Fruit fly (Drosophila melanogaster) whole organism, embryonic: ENCODE results near the gene CG34028.

ENCODE experiments used
- CG10267 ChIP-seq: fragments of 200-800 bp; sonication (Bioruptor generic); optimal IDR thresholded peaks from 2 replicates; lab custom pipeline; 2018; ENCODE audit warnings: missing biosample characterization, mild to moderate bottlenecking, missing genetic modification characterization, moderate library complexity
- CG10565 ChIP-seq: fragments of 200-800 bp; sonication (Bioruptor generic); optimal IDR thresholded peaks from 3 replicates; lab custom pipeline; 2016; ENCODE audit warnings: missing biosample characterization, mild to moderate bottlenecking, missing genetic modification characterization
- CG10959 ChIP-seq: fragments of 200-800 bp; sonication (Bioruptor generic); IDR thresholded peaks from 2 replicates; pipeline ENCODE4 v1.3.6; 2022; ENCODE audit warnings: missing biosample characterization, missing genetic modification characterization
- CG13894 ChIP-seq: fragments of 200-800 bp; sonication (Bioruptor generic); optimal IDR thresholded peaks from 3 replicates; lab custom pipeline; 2018; ENCODE audit warnings: missing biosample characterization, mild to moderate bottlenecking, missing genetic modification characterization, moderate library complexity
- CG16813 ChIP-seq: fragments of 200-800 bp; sonication (Bioruptor generic); IDR thresholded peaks from 3 replicates; pipeline ENCODE4 v1.3.6; 2022; ENCODE audit warnings: missing biosample characterization, missing genetic modification characterization; ENCODE audit not compliant: partially characterized antibody
- CG16815 ChIP-seq: fragments of 200-800 bp; sonication (Bioruptor generic); optimal IDR thresholded peaks from 3 replicates; lab custom pipeline; 2017; ENCODE audit warnings: missing biosample characterization, mild to moderate bottlenecking, missing genetic modification characterization
- CG2199 ChIP-seq: fragments of 200-800 bp; sonication (Bioruptor generic); IDR thresholded peaks from 3 replicates; pipeline ENCODE4 v1.3.6; 2022; ENCODE audit warnings: missing biosample characterization, missing genetic modification characterization
- CG2712 ChIP-seq: fragments of 200-800 bp; optimal IDR thresholded peaks from 3 replicates; lab custom pipeline; 2019; ENCODE audit warnings: missing biosample characterization, mild to moderate bottlenecking, missing genetic modification characterization, moderate library complexity
- CG3065 ChIP-seq: fragments of 200-800 bp; sonication (Bioruptor generic); optimal IDR thresholded peaks from 2 replicates; lab custom pipeline; 2016; ENCODE audit warnings: missing biosample characterization, missing genetic modification characterization
- CG32772 ChIP-seq: fragments of 200-800 bp; sonication (Bioruptor generic); IDR thresholded peaks from 2 replicates; pipeline ENCODE4 v1.3.6; 2022; ENCODE audit warnings: missing biosample characterization, missing genetic modification characterization
- CG3281 ChIP-seq: fragments of 200-800 bp; sonication (Bioruptor generic); optimal IDR thresholded peaks from 3 replicates; lab custom pipeline; 2017; ENCODE audit warnings: missing biosample characterization, mild to moderate bottlenecking, missing genetic modification characterization
- CG34224 ChIP-seq: fragments of 200-800 bp; sonication (Bioruptor generic); IDR thresholded peaks from 3 replicates; pipeline ENCODE4 v1.3.6; 2022; ENCODE audit warnings: missing biosample characterization, missing genetic modification characterization; ENCODE audit not compliant: partially characterized antibody
- CG6765 ChIP-seq: fragments of 200-800 bp; sonication (Bioruptor generic); optimal IDR thresholded peaks from 3 replicates; lab custom pipeline; 2017; ENCODE audit warnings: missing biosample characterization, mild to moderate bottlenecking, missing genetic modification characterization
- CG6791 ChIP-seq: fragments of 200-800 bp; sonication (Bioruptor generic); IDR thresholded peaks from 3 replicates; pipeline ENCODE4 v1.3.6; 2022; ENCODE audit warnings: missing biosample characterization, missing genetic modification characterization; ENCODE audit not compliant: partially characterized antibody
- CG9437 ChIP-seq: fragments of 200-800 bp; sonication (Bioruptor generic); optimal IDR thresholded peaks from 2 replicates; lab custom pipeline; 2018; ENCODE audit warnings: missing biosample characterization, mild to moderate bottlenecking, missing genetic modification characterization
- Dip3 ChIP-seq: fragments of 200-800 bp; sonication (Bioruptor generic); optimal IDR thresholded peaks from 3 replicates; lab custom pipeline; 2016; ENCODE audit warnings: missing biosample characterization, missing genetic modification characterization
- Dp ChIP-seq: fragments of 200-800 bp; sonication (Bioruptor generic); optimal IDR thresholded peaks from 2 replicates; lab custom pipeline; 2018; ENCODE audit warnings: missing biosample characterization, mild to moderate bottlenecking, missing genetic modification characterization, moderate library complexity
- Fer2 ChIP-seq: fragments of 200-800 bp; sonication (Bioruptor generic); optimal IDR thresholded peaks from 2 replicates; lab custom pipeline; 2018; ENCODE audit warnings: missing biosample characterization, mild to moderate bottlenecking, missing genetic modification characterization, moderate library complexity
- Fer3 ChIP-seq: fragments of 200-800 bp; sonication (Bioruptor generic); optimal IDR thresholded peaks from 2 replicates; lab custom pipeline; 2018; ENCODE audit warnings: missing biosample characterization, mild to moderate bottlenecking, missing genetic modification characterization, moderate library complexity
- H15 ChIP-seq: fragments of 200-800 bp; sonication (Bioruptor generic); IDR thresholded peaks from 3 replicates; pipeline ENCODE4 v1.3.6; 2022; ENCODE audit warnings: missing biosample characterization, missing genetic modification characterization
- HLH54F ChIP-seq: fragments of 200-800 bp; sonication (Bioruptor generic); optimal IDR thresholded peaks from 3 replicates; lab custom pipeline; 2016; ENCODE audit warnings: missing biosample characterization, missing genetic modification characterization
- HmgD ChIP-seq: fragments of 200-800 bp; sonication (Bioruptor generic); optimal IDR thresholded peaks from 3 replicates; lab custom pipeline; 2016; ENCODE audit warnings: missing biosample characterization, missing genetic modification characterization
- Lhr ChIP-seq: fragments of 200-800 bp; sonication (Bioruptor generic); optimal IDR thresholded peaks from 3 replicates; lab custom pipeline; 2017; ENCODE audit warnings: mild to moderate bottlenecking, missing biosample characterization, missing genetic modification reagents, missing genetic modification characterization
- Max ChIP-seq: fragments of 200-800 bp; sonication (Bioruptor generic); optimal IDR thresholded peaks from 2 replicates; lab custom pipeline; 2016; ENCODE audit warnings: missing biosample characterization, mild to moderate bottlenecking, missing genetic modification characterization
- Mrtf ChIP-seq: fragments of 200-800 bp; sonication (Bioruptor generic); IDR thresholded peaks from 3 replicates; pipeline ENCODE4 v1.3.6; 2022; ENCODE audit warnings: missing biosample characterization, missing genetic modification characterization
- NK7.1 ChIP-seq: fragments of 200-800 bp; sonication (Bioruptor generic); optimal IDR thresholded peaks from 3 replicates; lab custom pipeline; 2016; ENCODE audit warnings: missing biosample characterization, missing genetic modification characterization
- Sin3A ChIP-seq: fragments of >200 bp; optimal IDR thresholded peaks from 2 replicates; lab custom pipeline; 2018
- abd-A ChIP-seq: fragments of 200-800 bp; sonication (Bioruptor generic); optimal IDR thresholded peaks from 3 replicates; lab custom pipeline; 2019; ENCODE audit warnings: missing biosample characterization, mild to moderate bottlenecking, missing genetic modification characterization, moderate library complexity
- amos ChIP-seq: fragments of 200-800 bp; sonication (Bioruptor generic); IDR thresholded peaks from 2 replicates; pipeline ENCODE4 v1.3.6; 2022; ENCODE audit warnings: missing biosample characterization, missing genetic modification characterization; ENCODE audit not compliant: partially characterized antibody
- ap ChIP-seq: fragments of 200-800 bp; sonication (Bioruptor generic); IDR thresholded peaks from 2 replicates; pipeline ENCODE4 v1.3.6; 2022; ENCODE audit warnings: missing biosample characterization, missing genetic modification characterization
- dmrt99B ChIP-seq: fragments of 200-800 bp; sonication (Bioruptor generic); optimal IDR thresholded peaks from 2 replicates; lab custom pipeline; 2018; ENCODE audit warnings: missing biosample characterization, mild to moderate bottlenecking, missing genetic modification characterization, moderate library complexity
- emc ChIP-seq: fragments of 200-800 bp; sonication (Bioruptor generic); optimal IDR thresholded peaks from 2 replicates; lab custom pipeline; 2016; ENCODE audit warnings: missing biosample characterization, missing genetic modification characterization
- eve ChIP-seq, 2 experiments: fragments of >200 bp; optimal IDR thresholded peaks; 2 replicates each; lab custom pipeline; 2017; ENCODE audit warnings: missing biosample characterization in 2 of 2, missing genetic modification characterization in 2 of 2
- exex ChIP-seq: fragments of 200-800 bp; sonication (Bioruptor generic); optimal IDR thresholded peaks from 4 replicates; lab custom pipeline; 2018; ENCODE audit warnings: missing biosample characterization, mild to moderate bottlenecking, missing genetic modification characterization, moderate library complexity
- gsb-n ChIP-seq: fragments of 200-800 bp; sonication (Bioruptor generic); optimal IDR thresholded peaks from 3 replicates; lab custom pipeline; 2018; ENCODE audit warnings: missing biosample characterization, mild to moderate bottlenecking, missing genetic modification characterization
- kay ChIP-seq: fragments of 200-800 bp; sonication (Bioruptor generic); optimal IDR thresholded peaks from 2 replicates; lab custom pipeline; 2016; ENCODE audit warnings: missing biosample characterization, missing genetic modification characterization
- knrl ChIP-seq: fragments of 200-800 bp; sonication (Bioruptor generic); IDR thresholded peaks from 3 replicates; pipeline ENCODE4 v1.3.6; 2022; ENCODE audit warnings: missing biosample characterization, missing genetic modification characterization; ENCODE audit not compliant: partially characterized antibody
- lola ChIP-seq, 3 experiments: fragments of >200 bp in 2 of 3; fragments of 200-800 bp in 1 of 3; sonication (Bioruptor generic) in 1 of 3; optimal IDR thresholded peaks; 2 replicates each; lab custom pipeline; 2017 to 2019; ENCODE audit warnings: missing biosample characterization in 3 of 3, missing genetic modification characterization in 3 of 3, mild to moderate bottlenecking in 1 of 3, moderate library complexity in 1 of 3
- luna ChIP-seq: fragments of 200-800 bp; sonication (Bioruptor generic); optimal IDR thresholded peaks from 2 replicates; lab custom pipeline; 2016; ENCODE audit warnings: missing biosample characterization, missing genetic modification characterization
- nmo ChIP-seq: fragments of 200-800 bp; sonication (Bioruptor generic); optimal IDR thresholded peaks from 2 replicates; lab custom pipeline; 2018; ENCODE audit warnings: missing biosample characterization, mild to moderate bottlenecking, missing genetic modification characterization, moderate library complexity
- prd ChIP-seq, 3 experiments: fragments of >200 bp in 2 of 3; fragments of 200-800 bp in 1 of 3; sonication (Bioruptor generic) in 1 of 3; optimal IDR thresholded peaks in 2 of 3; IDR thresholded peaks in 1 of 3; 2 replicates in 2 of 3; 3 replicates in 1 of 3; pipeline versions ENCODE4 v1.3.6 to Lab custom; 2017 to 2022; ENCODE audit warnings: missing biosample characterization in 1 of 3, missing genetic modification characterization in 1 of 3
- row ChIP-seq: fragments of 200-800 bp; sonication (Bioruptor generic); IDR thresholded peaks from 3 replicates; pipeline ENCODE4 v1.3.6; 2022; ENCODE audit warnings: missing biosample characterization, missing genetic modification characterization
- sens ChIP-seq: fragments of 200-800 bp; sonication (Bioruptor generic); peaks from one replicate; lab custom pipeline; 2016; ENCODE audit warnings: missing biosample characterization, missing genetic modification characterization
- sima ChIP-seq: fragments of 200-800 bp; sonication (Bioruptor generic); optimal IDR thresholded peaks from 2 replicates; lab custom pipeline; 2016; ENCODE audit warnings: missing biosample characterization, missing genetic modification characterization
- slou ChIP-seq: fragments of 200-800 bp; sonication (Bioruptor generic); optimal IDR thresholded peaks from 3 replicates; lab custom pipeline; 2016; ENCODE audit warnings: missing biosample characterization, missing genetic modification characterization
- sr ChIP-seq: fragments of 200-800 bp; sonication (Bioruptor generic); IDR thresholded peaks from 3 replicates; pipeline ENCODE4 v1.3.6; 2022; ENCODE audit warnings: missing biosample characterization, missing genetic modification characterization
- trem ChIP-seq: fragments of 200-800 bp; optimal IDR thresholded peaks from 3 replicates; lab custom pipeline; 2019; ENCODE audit warnings: missing biosample characterization, mild to moderate bottlenecking, missing genetic modification characterization, moderate library complexity
- ttk ChIP-seq: fragments of 200-800 bp; sonication (Bioruptor generic); IDR thresholded peaks from 2 replicates; pipeline ENCODE4 v2.1.2; 2022; ENCODE audit warnings: missing biosample characterization, missing genetic modification characterization
- vvl ChIP-seq: fragments of 200-800 bp; sonication (Bioruptor generic); IDR thresholded peaks from 2 replicates; pipeline ENCODE4 v1.3.6; 2022; ENCODE audit warnings: missing biosample characterization, missing genetic modification characterization

Gene CG34028

DNA sequence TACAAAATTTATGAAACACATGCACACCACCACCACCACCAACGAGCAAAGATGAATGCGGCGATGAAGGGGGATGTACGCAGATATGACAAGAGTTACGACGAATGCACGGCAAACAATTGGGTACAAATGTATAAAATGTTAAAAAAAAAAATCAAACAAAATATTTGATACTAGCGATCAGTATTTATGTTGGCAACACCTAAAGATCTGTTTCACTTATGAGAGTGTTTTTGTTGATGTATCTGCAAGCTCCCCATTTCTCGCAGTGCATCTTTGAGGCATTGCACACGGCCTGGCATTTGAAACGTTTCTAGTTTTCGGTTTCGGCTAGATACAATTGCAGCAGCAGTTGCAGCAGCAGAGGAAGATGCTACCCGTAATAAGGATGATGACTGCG lies 24.5 kb upstream of the CG34028 start (continued):
- TF ChIP-seq NK7.1 (GFP tag; lab: Kevin White, UChicago) = peak; percentile 47
- peak; percentile 63 for TF ChIP-seq ttk (GFP tag; lab: Robert Waterston, UW)

dm6 chrX:9494103-9494502 lies 17.2 kb upstream of the CG34028 start:
- TF ChIP-seq eve (GFP tag; optimal IDR thresholded peaks at IDR 0.05; lab: Kevin White, UChicago) (peak in 1 of 2 experiments; percentile 36), exex (no peak), Fer3 (no peak), Mrtf (GFP tag; lab: Robert Waterston, UW) (no peak), Sin3A (lab: Kevin White, UChicago) (no peak), CG2712 (tag; lab: Kevin White, UChicago) (peak; percentile 27), lola (GFP tag; optimal IDR thresholded peaks at IDR 0.05; lab: Kevin White, UChicago) (no peak), knrl (GFP tag; lab: Robert Waterston, UW) (no peak), CG16813 (GFP tag; lab: Robert Waterston, UW) (no peak), CG13894 (tag; lab: Kevin White, UChicago) (no peak), CG6791 (no peak), emc (GFP tag; lab: Kevin White, UChicago) (no peak), kay (GFP tag; lab: Kevin White, UChicago) (no peak), CG3065 (no peak), sima (GFP tag; lab: Kevin White, UChicago) (no peak), CG10267 (no peak), row (no peak), slou (GFP tag; lab: Kevin White, UChicago) (no peak), CG10565 (GFP tag; lab: Kevin White, UChicago) (no peak), Max (GFP tag; lab: Kevin White, UChicago) (no peak), luna (GFP tag; lab: Kevin White, UChicago) (no peak), CG16815 (GFP tag; lab: Kevin White, UChicago) (no peak), Lhr (no peak), dmrt99B (tag; lab: Kevin White, UChicago) (peak; percentile 13), gsb-n (no peak), sens (GFP tag; lab: Kevin White, UChicago) (peak; percentile 89), abd-A (tag; lab: Kevin White, UChicago) (no peak), Dp (no peak), ap (GFP tag; lab: Robert Waterston, UW) (no peak), CG6765 (GFP tag; lab: Kevin White, UChicago) (no peak), trem (tag; lab: Kevin White, UChicago) (no peak), CG3281 (GFP tag; lab: Kevin White, UChicago) (no peak), nmo (peak; percentile 18), sr (GFP tag; lab: Robert Waterston, UW) (no peak), CG32772 (no peak), CG9437 (GFP tag; lab: Kevin White, UChicago) (no peak), HLH54F (no peak), prd (optimal IDR thresholded peaks at IDR 0.05; lab: Kevin White, UChicago) (no peak), prd (GFP tag; IDR thresholded peaks at IDR 0.05; lab: Robert Waterston, UW) (no peak), H15 (GFP tag; lab: Robert Waterston, UW) (no peak), vvl (GFP tag; lab: Robert Waterston, UW) (0 out of 2 replicates have a peak, but pooled peaks have one; percentile 25), HmgD (GFP tag; lab: Kevin White, UChicago) (no peak), CG34224 (GFP tag; lab: Robert Waterston, UW) (no peak), CG10959 (GFP tag; lab: Robert Waterston, UW) (no peak), CG2199 (GFP tag; lab: Robert Waterston, UW) (no peak), Fer2 (tag; lab: Kevin White, UChicago) (no peak), Dip3 (GFP tag; lab: Kevin White, UChicago) (no peak), amos (GFP tag; lab: Robert Waterston, UW) (no peak)
